Worm (Caenorhabditis elegans) whole organism, L2 larva: ENCODE results near the gene pro-1.

Experiments
- ZK546.5 ChIP-seq: sonication (generic microtip); optimal IDR thresholded peaks from 2 replicates; lab custom pipeline; 2017; ENCODE audit warnings: missing biosample characterization, missing genetic modification characterization
- aly-2 ChIP-seq: fragments of 150-350 bp; optimal IDR thresholded peaks from 2 replicates; lab custom pipeline; 2014; ENCODE audit warnings: missing biosample characterization, missing genetic modification characterization
- elt-3 ChIP-seq: sonication (generic microtip); optimal IDR thresholded peaks from 2 replicates; lab custom pipeline; 2017; ENCODE audit warnings: missing biosample characterization, missing genetic modification characterization
- nhr-21 ChIP-seq: fragments of 150-350 bp; optimal IDR thresholded peaks from 2 replicates; lab custom pipeline; 2014; ENCODE audit warnings: missing biosample characterization, missing genetic modification characterization
- unc-39 ChIP-seq: fragments of 150-350 bp; optimal IDR thresholded peaks from 2 replicates; lab custom pipeline; 2014; ENCODE audit warnings: missing biosample characterization, missing genetic modification characterization

DNA sequence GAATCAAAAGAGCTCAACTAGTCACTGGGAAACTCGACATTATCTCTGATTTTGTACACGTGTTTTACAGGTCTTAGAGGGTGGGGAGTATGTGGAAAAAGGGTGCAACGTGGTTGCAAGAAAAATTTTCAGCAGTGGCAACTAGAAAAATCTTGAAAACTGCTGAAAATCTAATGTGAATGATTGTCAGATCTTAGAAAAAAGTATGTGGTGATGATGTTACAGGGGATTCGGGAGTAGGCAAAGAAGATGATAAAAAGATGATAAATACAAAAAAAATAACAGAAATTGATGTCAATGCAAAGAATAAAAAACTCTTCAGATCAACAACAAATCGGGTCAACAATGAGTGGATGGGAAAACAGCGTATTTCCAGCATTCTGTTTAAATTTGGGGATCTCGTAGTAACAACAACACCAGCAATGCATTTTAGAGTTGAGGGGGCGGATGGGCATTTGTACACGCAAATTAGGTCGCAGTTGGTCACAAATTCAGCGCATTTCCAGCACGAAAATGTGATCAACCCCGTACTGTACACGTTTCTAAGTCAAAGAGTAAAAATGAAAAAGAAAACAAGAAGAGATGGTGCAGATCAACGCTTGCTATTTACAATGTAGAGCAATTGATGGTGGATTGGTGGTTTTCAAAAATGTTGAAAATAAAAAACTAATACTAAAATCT lies 1.8 kb upstream of the pro-1 start:
- TF ChIP-seq unc-39 (tag; lab: Kevin White, UChicago): no peak
- no peak for TF ChIP-seq aly-2 (tag; lab: Kevin White, UChicago)
- no peak for TF ChIP-seq elt-3 (tag; lab: Kevin White, UChicago)
- TF ChIP-seq ZK546.5 (tag; lab: Kevin White, UChicago): no peak
- no peak for TF ChIP-seq nhr-21 (tag; lab: Kevin White, UChicago)
